Worm (Caenorhabditis elegans): Measurements from ENCODE around the gene ador-1.

DNA sequence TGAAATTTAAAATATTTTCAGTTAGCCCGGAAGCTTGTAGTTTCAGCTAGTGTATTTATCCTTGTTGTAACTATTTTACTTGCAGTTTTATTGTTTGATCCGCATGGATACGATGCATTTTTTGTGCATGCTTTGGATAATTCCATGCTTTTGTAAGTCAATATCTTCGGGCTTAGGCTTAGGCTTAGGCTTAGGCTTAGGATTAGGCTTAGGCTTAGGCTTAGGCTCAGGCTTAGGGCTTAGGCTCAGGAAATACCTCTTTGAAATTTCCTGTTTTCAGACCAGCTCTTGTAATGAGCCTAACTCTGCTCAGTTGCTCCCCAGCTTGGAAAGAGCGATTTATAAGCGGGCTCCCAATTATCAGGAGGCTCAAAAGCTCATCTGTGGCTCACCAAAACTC is 35.6 kb downstream of the ador-1 start, which contains the start of gene srg-16:
- no peak for TF ChIP-seq fos-1 (tag; optimal IDR thresholded peaks at IDR 0.05)
- no peak for TF ChIP-seq ceh-82 (tag; optimal IDR thresholded peaks at IDR 0.05)
- TF ChIP-seq mep-1 (tag; optimal IDR thresholded peaks at IDR 0.05), result no peak
- TF ChIP-seq R02D3.7 (tag; optimal IDR thresholded peaks at IDR 0.05), result no peak
- TF ChIP-seq unc-130 (GFP tag; optimal IDR thresholded peaks at IDR 0.05), result no peak
- TF ChIP-seq nhr-6 (tag; optimal IDR thresholded peaks at IDR 0.05), result no peak
- no peak for TF ChIP-seq mes-2 (tag; optimal IDR thresholded peaks at IDR 0.05; ENCODE audit: poor library complexity, severe bottlenecking)
- no peak for TF ChIP-seq aly-2 (tag; optimal IDR thresholded peaks at IDR 0.05)
- TF ChIP-seq sdz-12 (GFP tag; optimal IDR thresholded peaks at IDR 0.05), result no peak
- TF ChIP-seq egl-27 (tag; optimal IDR thresholded peaks at IDR 0.05), result no peak
- no peak for TF ChIP-seq tra-1 (GFP tag; IDR thresholded peaks at IDR 0.05)

Measured in whole organism, L4 larva.